Worm (Caenorhabditis elegans): ENCODE results near the gene plpp-1.2.

- no peak for TF ChIP-seq lag-1 (GFP tag; IDR thresholded peaks at IDR 0.05)
- TF ChIP-seq attf-5 (GFP tag; optimal IDR thresholded peaks at IDR 0.05): no peak
- no peak for TF ChIP-seq lin-40 (tag; optimal IDR thresholded peaks at IDR 0.05)
- no peak for TF ChIP-seq snpc-4 (GFP tag; optimal IDR thresholded peaks at IDR 0.05)
- no peak for TF ChIP-seq snpc-4 (tag; optimal IDR thresholded peaks at IDR 0.05)
- no peak for TF ChIP-seq ekl-4 (GFP tag; IDR thresholded peaks at IDR 0.05)
- TF ChIP-seq hrde-1 (tag; optimal IDR thresholded peaks at IDR 0.05; ENCODE audit: borderline replicate concordance): no peak
- TF ChIP-seq nfya-1 (tag; optimal IDR thresholded peaks at IDR 0.05; ENCODE audit: borderline replicate concordance, insufficient read depth): no peak
- TF ChIP-seq die-1 (tag; optimal IDR thresholded peaks at IDR 0.05): no peak
Measured at ce11 chrII:6502826-6503225, 17.6 kb downstream of the plpp-1.2 start, which contains the start of gene R05G9.1.
